Worm (Caenorhabditis elegans) whole organism, L4/young adult: ENCODE results near the gene K09C6.10.

Source experiments
- W03F9.2 ChIP-seq: fragments of 150-350 bp; optimal IDR thresholded peaks from 2 replicates; lab custom pipeline; 2014; ENCODE audit warnings: missing biosample characterization, missing genetic modification characterization
- dao-5 ChIP-seq: sonication (generic microtip); optimal IDR thresholded peaks from 2 replicates; lab custom pipeline; 2016; ENCODE audit warnings: missing genotype, missing genetic modification characterization, moderate library complexity, missing compliant biosample characterization
- him-1 ChIP-seq: sonication (generic microtip); optimal IDR thresholded peaks from 2 replicates; lab custom pipeline; 2016; ENCODE audit warnings: missing genotype, missing genetic modification reagents, missing genetic modification characterization, missing compliant biosample characterization

- TF ChIP-seq W03F9.2 (no peak), dao-5 (tag; lab: Kevin White, UChicago) (no peak), him-1 (tag; lab: Kevin White, UChicago) (no peak)
Observed at ce11 chrV:833368-833767, 5.9 kb upstream of the K09C6.10 start, which contains the start of gene F41H8.1.
